Fruit fly (Drosophila melanogaster) whole organism, adult: ENCODE results near the gene Acp29AB.
A peak's percentile ranks its signal among the peaks of the same experiment; 100 is the strongest.

ENCODE experiments used
- CG11617 ChIP-seq: fragments of 200-800 bp; sonication (Bioruptor generic); optimal IDR thresholded peaks from 2 replicates; lab custom pipeline; 2017; ENCODE audit warnings: mild to moderate bottlenecking, missing biosample characterization, missing genetic modification reagents, missing genetic modification characterization
- CG12768 ChIP-seq: fragments of 200-800 bp; sonication (Bioruptor generic); optimal IDR thresholded peaks from 2 replicates; lab custom pipeline; 2017; ENCODE audit warnings: missing biosample characterization, missing genetic modification characterization, mild to moderate bottlenecking, moderate library complexity, missing genetic modification reagents
- CG14711 ChIP-seq: fragments of 200-800 bp; sonication (Bioruptor generic); optimal IDR thresholded peaks from 2 replicates; lab custom pipeline; 2018; ENCODE audit warnings: missing biosample characterization, mild to moderate bottlenecking, missing genetic modification characterization, moderate library complexity
- CG1620 ChIP-seq: fragments of 200-800 bp; sonication (Bioruptor generic); optimal IDR thresholded peaks from 2 replicates; lab custom pipeline; 2016; ENCODE audit warnings: missing biosample characterization, missing genetic modification characterization
- CG33017 ChIP-seq: fragments of 200-800 bp; sonication (Bioruptor generic); optimal IDR thresholded peaks from 2 replicates; lab custom pipeline; 2018; ENCODE audit warnings: missing biosample characterization, mild to moderate bottlenecking, missing genetic modification characterization, moderate library complexity
- CG5204 ChIP-seq: fragments of 200-800 bp; sonication (Bioruptor generic); optimal IDR thresholded peaks from 2 replicates; lab custom pipeline; 2016; ENCODE audit warnings: missing biosample characterization, missing genetic modification characterization
- CG7045 ChIP-seq: fragments of 200-800 bp; sonication (Bioruptor generic); optimal IDR thresholded peaks from 2 replicates; lab custom pipeline; 2017; ENCODE audit warnings: missing biosample characterization, mild to moderate bottlenecking, missing genetic modification characterization
- CG7101 ChIP-seq: fragments of 200-800 bp; sonication (Bioruptor generic); optimal IDR thresholded peaks from 2 replicates; lab custom pipeline; 2018; ENCODE audit warnings: missing biosample characterization, mild to moderate bottlenecking, missing genetic modification characterization, moderate library complexity
- Clk ChIP-seq: fragments of 200-800 bp; sonication (Bioruptor generic); optimal IDR thresholded peaks from 2 replicates; lab custom pipeline; 2017; ENCODE audit warnings: missing biosample characterization, missing genetic modification characterization
- Crg-1 ChIP-seq: fragments of 200-800 bp; sonication (Bioruptor generic); optimal IDR thresholded peaks from 2 replicates; lab custom pipeline; 2016; ENCODE audit warnings: missing biosample characterization, missing genetic modification characterization
- Hr96 ChIP-seq: fragments of 200-800 bp; sonication (Bioruptor generic); optimal IDR thresholded peaks from 2 replicates; lab custom pipeline; 2016; ENCODE audit warnings: missing biosample characterization, missing genetic modification characterization
- Mnt ChIP-seq: fragments of 200-800 bp; sonication (Bioruptor generic); optimal IDR thresholded peaks from 2 replicates; lab custom pipeline; 2016; ENCODE audit warnings: missing biosample characterization, mild to moderate bottlenecking, missing genetic modification characterization
- bab1 ChIP-seq: fragments of 200-800 bp; sonication (Bioruptor generic); optimal IDR thresholded peaks from 3 replicates; lab custom pipeline; 2019; ENCODE audit warnings: missing biosample characterization, mild to moderate bottlenecking, missing genetic modification characterization, moderate library complexity
- cic ChIP-seq: fragments of 200-800 bp; sonication (Bioruptor generic); optimal IDR thresholded peaks from 2 replicates; lab custom pipeline; 2017; ENCODE audit warnings: missing biosample characterization, mild to moderate bottlenecking, missing genetic modification characterization, moderate library complexity
- cnc ChIP-seq, 2 experiments: fragments of >200 bp; optimal IDR thresholded peaks; 2 replicates each; lab custom pipeline; 2017
- kay ChIP-seq: fragments of 200-800 bp; sonication (Bioruptor generic); peaks from one replicate; lab custom pipeline; 2016; ENCODE audit warnings: missing biosample characterization, missing genetic modification characterization, borderline replicate concordance
- ovo ChIP-seq: fragments of 200-800 bp; sonication (Bioruptor generic); optimal IDR thresholded peaks from 2 replicates; lab custom pipeline; 2016; ENCODE audit warnings: missing biosample characterization, missing genetic modification characterization
- pad ChIP-seq: fragments of 200-800 bp; sonication (Bioruptor generic); optimal IDR thresholded peaks from 3 replicates; lab custom pipeline; 2017; ENCODE audit warnings: missing biosample characterization, missing genetic modification characterization, mild to moderate bottlenecking, moderate library complexity, missing genetic modification reagents
- tj ChIP-seq: fragments of 200-800 bp; sonication (Bioruptor generic); optimal IDR thresholded peaks from 3 replicates; lab custom pipeline; 2017; ENCODE audit warnings: missing biosample characterization, mild to moderate bottlenecking, missing genetic modification characterization, moderate library complexity
- toe ChIP-seq: fragments of 200-800 bp; sonication (Bioruptor generic); optimal IDR thresholded peaks from 2 replicates; lab custom pipeline; 2016; ENCODE audit warnings: missing biosample characterization, missing genetic modification characterization

Gene Acp29AB

dm6 chr2L:8393122-8393521 is at the start of gene Acp29AB:
Gene Acp29AB, minus strand, starts transcription at chr2L:8393222.
- TF ChIP-seq cic (GFP tag; lab: Kevin White, UChicago) (no peak), kay (peak; percentile 62)

- TF ChIP-seq cnc (optimal IDR thresholded peaks at IDR 0.05; lab: Kevin White, UChicago) (no peak), ovo (GFP tag; lab: Kevin White, UChicago) (no peak), toe (GFP tag; lab: Kevin White, UChicago) (no peak), CG12768 (GFP tag; lab: Kevin White, UChicago) (no peak), CG7101 (no peak), Mnt (GFP tag; lab: Kevin White, UChicago) (no peak), pad (GFP tag; lab: Kevin White, UChicago) (no peak), Crg-1 (GFP tag; lab: Kevin White, UChicago) (no peak), tj (no peak), CG5204 (GFP tag; lab: Kevin White, UChicago) (no peak), CG7045 (GFP tag; lab: Kevin White, UChicago) (no peak), CG33017 (tag; lab: Kevin White, UChicago) (no peak), cic (GFP tag; lab: Kevin White, UChicago) (no peak), Hr96 (GFP tag; lab: Kevin White, UChicago) (no peak), Clk (GFP tag; lab: Kevin White, UChicago) (no peak), CG14711 (tag; lab: Kevin White, UChicago) (no peak), bab1 (GFP tag; lab: Kevin White, UChicago) (no peak), kay (no peak), CG1620 (GFP tag; lab: Kevin White, UChicago) (no peak), CG11617 (GFP tag; lab: Kevin White, UChicago) (no peak)
Measured at dm6 chr2L:8442147-8442546, 49.1 kb upstream of the Acp29AB start, which contains the start of gene CG31897. Gene CG31897, plus strand, starts transcription at chr2L:8442447.

dm6 chr2L:8438052-8438451 is 45.0 kb upstream of the Acp29AB start, which contains the start of gene mus201:
Gene mus201, plus strand, starts transcription at chr2L:8438169.
- TF ChIP-seq kay (peak; percentile 94), cnc (optimal IDR thresholded peaks at IDR 0.05; lab: Kevin White, UChicago) (no peak), pad (GFP tag; lab: Kevin White, UChicago) (peak; percentile 10), toe (GFP tag; lab: Kevin White, UChicago) (no peak), CG7101 (no peak), ovo (GFP tag; lab: Kevin White, UChicago) (no peak), CG7045 (GFP tag; lab: Kevin White, UChicago) (no peak), CG11617 (GFP tag; lab: Kevin White, UChicago) (no peak), Hr96 (GFP tag; lab: Kevin White, UChicago) (no peak), cic (GFP tag; lab: Kevin White, UChicago) (no peak), bab1 (GFP tag; lab: Kevin White, UChicago) (peak; percentile 31), tj (no peak), CG14711 (tag; lab: Kevin White, UChicago) (peak; percentile 16), CG1620 (GFP tag; lab: Kevin White, UChicago) (peak; percentile 42), CG33017 (tag; lab: Kevin White, UChicago) (no peak), Clk (GFP tag; lab: Kevin White, UChicago) (no peak), Crg-1 (GFP tag; lab: Kevin White, UChicago) (no peak), Mnt (GFP tag; lab: Kevin White, UChicago) (no peak), CG5204 (GFP tag; lab: Kevin White, UChicago) (no peak), CG12768 (GFP tag; lab: Kevin White, UChicago) (no peak)

DNA sequence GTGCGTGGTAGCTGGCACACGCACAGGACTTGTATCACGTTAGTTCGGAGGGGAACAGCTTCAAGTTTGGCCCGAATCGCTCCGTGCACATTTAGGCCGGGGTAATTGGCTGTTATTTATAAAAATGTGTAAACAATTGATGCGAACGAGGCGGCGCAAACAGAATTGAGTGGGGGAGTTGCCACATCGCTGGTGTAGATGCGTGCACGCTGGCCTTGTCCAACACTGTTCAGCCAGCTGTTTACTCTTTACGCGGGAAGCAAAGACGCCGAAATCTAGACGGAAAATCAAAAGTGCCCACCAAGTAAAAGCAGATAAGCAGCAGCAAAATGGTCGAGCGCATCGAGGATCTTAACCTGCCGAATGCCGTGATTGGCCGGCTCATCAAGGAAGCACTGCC is 44.2 kb upstream of the Acp29AB start, which contains the start of the genes D12 and Chrac-14:
D12 (minus strand) TSS at position 190 of the 400 bp plus-strand sequence.
Chrac-14 (plus strand) TSS at position 230 of the 400 bp plus-strand sequence.
- peak; percentile 48 for TF ChIP-seq CG1620 (GFP tag; lab: Kevin White, UChicago)
- TF ChIP-seq CG12768 (GFP tag; lab: Kevin White, UChicago), result no peak
- peak; percentile 65 for TF ChIP-seq Mnt (GFP tag; lab: Kevin White, UChicago)
- peak; percentile 10 for TF ChIP-seq pad (GFP tag; lab: Kevin White, UChicago)
- peak; percentile 23 for TF ChIP-seq Crg-1 (GFP tag; lab: Kevin White, UChicago)
- peak; percentile 15 for TF ChIP-seq bab1 (GFP tag; lab: Kevin White, UChicago)
- no peak for TF ChIP-seq Clk (GFP tag; lab: Kevin White, UChicago)
- peak; percentile 24 for TF ChIP-seq CG7101

DNA sequence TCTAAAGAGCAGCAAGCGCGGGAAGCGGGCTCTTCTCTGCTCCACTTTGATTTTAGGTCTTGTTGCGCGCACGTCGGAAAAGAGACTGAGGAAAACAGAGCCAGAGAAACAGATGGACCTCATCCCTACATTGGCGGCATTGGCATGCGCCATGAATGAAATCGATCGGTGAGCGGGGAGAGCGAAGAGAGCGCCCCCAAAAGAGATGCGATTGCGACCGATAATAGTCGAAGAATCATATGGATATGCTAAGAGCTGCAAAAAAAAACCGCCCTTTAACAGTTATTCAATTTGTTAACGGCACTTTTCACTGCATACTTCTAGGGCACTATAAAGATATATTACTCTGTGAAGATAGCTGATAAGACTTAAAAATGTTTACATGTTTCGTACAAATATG is 40.5 kb upstream of the Acp29AB start, which contains the start of gene grk:
grk (minus strand) TSS at position 87 of the 400 bp plus-strand sequence.
- TF ChIP-seq ovo (GFP tag; lab: Kevin White, UChicago) (peak; percentile 52), pad (GFP tag; lab: Kevin White, UChicago) (peak; percentile 47), Mnt (GFP tag; lab: Kevin White, UChicago) (no peak)

DNA sequence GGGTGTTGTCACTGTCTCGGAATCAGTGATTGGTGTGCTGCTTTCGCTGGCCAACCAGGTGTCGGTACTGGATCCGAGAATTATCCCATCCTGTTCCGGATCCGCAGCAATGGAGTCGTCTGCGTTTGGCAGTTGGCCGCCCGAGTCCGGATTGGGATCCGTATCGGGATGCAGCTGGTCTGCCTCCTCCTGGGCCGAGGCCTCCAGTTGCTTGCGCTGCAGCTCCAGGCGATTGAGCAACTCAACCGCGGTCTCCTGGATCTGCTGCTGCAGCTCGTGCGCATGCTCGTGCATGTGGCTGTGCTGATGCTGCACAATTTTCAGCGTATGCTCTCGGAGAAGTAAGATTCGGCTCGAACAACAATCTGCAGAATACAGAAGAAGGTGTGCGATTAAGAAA is 39.1 kb upstream of the Acp29AB start:
- TF ChIP-seq ovo (GFP tag; lab: Kevin White, UChicago), result no peak
- TF ChIP-seq Crg-1 (GFP tag; lab: Kevin White, UChicago), result no peak
- no peak for TF ChIP-seq pad (GFP tag; lab: Kevin White, UChicago)
- TF ChIP-seq CG11617 (GFP tag; lab: Kevin White, UChicago), result no peak
- TF ChIP-seq CG7101, result no peak
- no peak for TF ChIP-seq CG12768 (GFP tag; lab: Kevin White, UChicago)
- TF ChIP-seq tj, result no peak
- no peak for TF ChIP-seq CG7045 (GFP tag; lab: Kevin White, UChicago)
- no peak for TF ChIP-seq toe (GFP tag; lab: Kevin White, UChicago)
- no peak for TF ChIP-seq Mnt (GFP tag; lab: Kevin White, UChicago)
- TF ChIP-seq cic (GFP tag; lab: Kevin White, UChicago), result no peak
- TF ChIP-seq Hr96 (GFP tag; lab: Kevin White, UChicago), result no peak
- no peak for TF ChIP-seq Clk (GFP tag; lab: Kevin White, UChicago)
